Fruit fly (Drosophila melanogaster) whole organism, pupa: ENCODE results near the gene CG1545.
"Not testable (repeated sequence)": the region's sequence is repeated elsewhere in the genome, so short reads cannot be mapped to it uniquely, and the experiment has no call there.

Experiments
- CG10348 ChIP-seq: fragments of 200-800 bp; sonication (Bioruptor generic); IDR thresholded peaks from 2 replicates; pipeline ENCODE4 v1.3.6; 2022; ENCODE audit warnings: missing biosample characterization, missing genetic modification characterization
- CG12605 ChIP-seq: fragments of 200-800 bp; sonication (Bioruptor generic); IDR thresholded peaks from 2 replicates; pipeline ENCODE4 v1.3.6; 2022; ENCODE audit warnings: missing biosample characterization, missing genetic modification characterization
- CG13204 ChIP-seq: fragments of 200-800 bp; sonication (Bioruptor generic); optimal IDR thresholded peaks from 2 replicates; lab custom pipeline; 2018; ENCODE audit warnings: missing biosample characterization, mild to moderate bottlenecking, missing genetic modification characterization, moderate library complexity
- CG14655 ChIP-seq: fragments of 200-800 bp; sonication (Bioruptor generic); optimal IDR thresholded peaks from 3 replicates; lab custom pipeline; 2017; ENCODE audit warnings: mild to moderate bottlenecking, missing biosample characterization, missing genetic modification reagents, missing genetic modification characterization
- CG15710 ChIP-seq: fragments of 200-800 bp; sonication (Bioruptor generic); optimal IDR thresholded peaks from 2 replicates; lab custom pipeline; 2018; ENCODE audit warnings: missing biosample characterization, mild to moderate bottlenecking, missing genetic modification characterization, moderate library complexity
- CG17806 ChIP-seq: fragments of 200-800 bp; sonication (Bioruptor generic); optimal IDR thresholded peaks from 2 replicates; lab custom pipeline; 2018; ENCODE audit warnings: missing biosample characterization, mild to moderate bottlenecking, missing genetic modification characterization, moderate library complexity
- CG32121 ChIP-seq: fragments of 200-800 bp; sonication (Bioruptor generic); IDR thresholded peaks from 2 replicates; pipeline ENCODE4 v1.3.6; 2022; ENCODE audit warnings: missing biosample characterization, missing genetic modification characterization
- CG34367 ChIP-seq: fragments of 200-800 bp; sonication (Bioruptor generic); optimal IDR thresholded peaks from 2 replicates; lab custom pipeline; 2018; ENCODE audit warnings: missing biosample characterization, mild to moderate bottlenecking, missing genetic modification characterization
- CG4496 ChIP-seq: fragments of 200-800 bp; sonication (Bioruptor generic); IDR thresholded peaks from 3 replicates; pipeline ENCODE4 v1.3.6; 2022; ENCODE audit warnings: missing biosample characterization, missing genetic modification characterization
- CG8159 ChIP-seq: fragments of 200-800 bp; sonication (Bioruptor generic); optimal IDR thresholded peaks from 3 replicates; lab custom pipeline; 2018; ENCODE audit warnings: missing biosample characterization, mild to moderate bottlenecking, missing genetic modification characterization, moderate library complexity
- CG8301 ChIP-seq: fragments of 200-800 bp; sonication (Bioruptor generic); optimal IDR thresholded peaks from 2 replicates; lab custom pipeline; 2018; ENCODE audit warnings: missing biosample characterization, mild to moderate bottlenecking, missing genetic modification characterization
- CG9948 ChIP-seq: fragments of 200-800 bp; sonication (Bioruptor generic); optimal IDR thresholded peaks from 2 replicates; lab custom pipeline; 2018; ENCODE audit warnings: missing biosample characterization, mild to moderate bottlenecking, missing genetic modification characterization, moderate library complexity
- D1 ChIP-seq: fragments of 200-800 bp; sonication (Bioruptor generic); optimal IDR thresholded peaks from 2 replicates; lab custom pipeline; 2018; ENCODE audit warnings: missing biosample characterization, mild to moderate bottlenecking, missing genetic modification characterization, moderate library complexity
- EcR ChIP-seq: fragments of 200-800 bp; sonication (Bioruptor generic); optimal IDR thresholded peaks from 3 replicates; lab custom pipeline; 2019; ENCODE audit warnings: missing biosample characterization, missing genetic modification characterization, mild to moderate bottlenecking, moderate library complexity, missing genetic modification reagents
- Ets98B ChIP-seq: fragments of 200-800 bp; sonication (Bioruptor generic); IDR thresholded peaks from 2 replicates; pipeline ENCODE4 v1.3.6; 2022; ENCODE audit warnings: missing biosample characterization, missing genetic modification characterization
- Pif1A ChIP-seq: fragments of 200-800 bp; sonication (Bioruptor generic); optimal IDR thresholded peaks from 3 replicates; lab custom pipeline; 2016; ENCODE audit warnings: missing biosample characterization, missing genetic modification characterization
- Pif1B ChIP-seq: fragments of 200-800 bp; sonication (Bioruptor generic); optimal IDR thresholded peaks from 3 replicates; lab custom pipeline; 2016; ENCODE audit warnings: missing biosample characterization, missing genetic modification characterization
- Snoo ChIP-seq: fragments of 200-800 bp; sonication (Bioruptor generic); optimal IDR thresholded peaks from 3 replicates; lab custom pipeline; 2017; ENCODE audit warnings: missing biosample characterization, mild to moderate bottlenecking, missing genetic modification characterization, inconsistent platforms
- fd96Ca ChIP-seq: fragments of 200-800 bp; sonication (Bioruptor generic); IDR thresholded peaks from 3 replicates; pipeline ENCODE4 v1.3.6; 2022; ENCODE audit warnings: missing biosample characterization, missing genetic modification characterization
- gl ChIP-seq: fragments of 200-800 bp; sonication (Bioruptor generic); optimal IDR thresholded peaks from 2 replicates; lab custom pipeline; 2018; ENCODE audit warnings: missing biosample characterization, mild to moderate bottlenecking, missing genetic modification characterization
- rn ChIP-seq: fragments of 200-800 bp; sonication (Bioruptor generic); IDR thresholded peaks from 2 replicates; pipeline ENCODE4 v1.3.6; 2022; ENCODE audit warnings: missing biosample characterization, missing genetic modification characterization

CG1545 gene

DNA sequence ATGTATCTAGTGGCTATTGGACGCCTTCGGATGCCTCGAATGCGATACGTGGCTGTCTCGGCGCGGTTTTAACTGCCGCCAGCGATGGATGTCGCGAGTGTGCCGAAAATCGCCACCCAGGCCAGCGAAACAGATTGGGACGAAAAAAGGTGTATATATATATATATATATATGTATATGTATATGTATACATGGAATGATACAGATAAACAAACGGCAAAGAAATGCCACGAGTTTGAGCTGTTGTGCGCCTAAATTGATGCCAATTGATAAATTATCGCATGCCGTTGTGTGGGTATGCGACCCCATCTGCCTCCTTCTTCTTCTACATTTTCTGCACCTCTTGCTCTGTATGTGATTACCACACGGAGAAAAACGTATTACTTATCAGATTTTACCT lies at the start of gene CG1545:
CG1545 (minus strand) TSS at position 101 of the 400 bp plus-strand sequence.
- no peak for TF ChIP-seq gl (tag; lab: Kevin White, UChicago)
- no peak for TF ChIP-seq D1 (tag; lab: Kevin White, UChicago)
- no peak for TF ChIP-seq Pif1A (GFP tag; lab: Kevin White, UChicago)
- no peak for TF ChIP-seq Snoo
- no peak for TF ChIP-seq Ets98B
- TF ChIP-seq CG12605, result no peak
- no peak for TF ChIP-seq CG10348 (GFP tag; lab: Robert Waterston, UW)
- no peak for TF ChIP-seq rn (GFP tag; lab: Robert Waterston, UW)
- TF ChIP-seq CG13204, result no peak
- no peak for TF ChIP-seq fd96Ca
- TF ChIP-seq, all 21 proteins: peak for 0

DNA sequence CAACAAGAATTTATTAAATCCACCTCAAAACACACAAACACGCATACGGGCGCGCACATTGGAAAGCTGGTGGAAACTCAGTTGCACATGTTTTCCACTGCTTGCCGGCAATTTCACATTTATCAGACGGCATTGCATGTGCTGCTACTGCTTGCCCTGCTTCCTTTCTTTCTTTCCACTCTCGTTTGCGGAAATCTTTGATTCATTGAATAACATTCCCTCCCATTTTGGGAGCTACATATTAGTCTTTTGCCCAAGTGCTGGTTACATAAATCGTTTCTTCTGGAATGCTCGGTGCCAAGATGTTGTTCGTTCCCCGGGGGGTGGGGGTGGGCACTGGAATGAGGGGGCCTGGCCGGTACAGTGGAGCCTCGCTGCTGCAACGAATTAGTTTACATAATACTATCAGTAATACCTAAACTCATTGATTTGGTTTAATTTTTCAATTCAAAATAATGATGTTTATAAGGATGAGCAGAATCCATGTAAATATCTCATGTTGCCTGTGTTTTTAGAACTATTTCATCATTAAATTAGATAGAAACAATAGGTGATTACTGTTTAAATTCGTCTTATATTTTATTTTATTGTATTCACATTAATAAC lies 49.5 kb upstream of the CG1545 start:
- TF ChIP-seq Snoo (no peak), Pif1B (GFP tag; lab: Kevin White, UChicago) (no peak), CG9948 (tag; lab: Kevin White, UChicago) (peak; percentile 22), CG12605 (no peak), fd96Ca (0 out of 3 replicates have a peak, but pooled peaks have one; percentile 31), CG15710 (tag; lab: Kevin White, UChicago) (peak; percentile 20), D1 (tag; lab: Kevin White, UChicago) (no peak), CG32121 (peak; percentile 47; the same call in 1 of the 2 replicates), CG4496 (peak; percentile 52; the same call in 1 of the 3 replicates), CG13204 (no peak), CG10348 (GFP tag; lab: Robert Waterston, UW) (no peak), CG14655 (GFP tag; lab: Kevin White, UChicago) (no peak), rn (GFP tag; lab: Robert Waterston, UW) (no peak), CG8301 (tag; lab: Kevin White, UChicago) (no peak), gl (tag; lab: Kevin White, UChicago) (no peak), EcR (no peak), Pif1A (GFP tag; lab: Kevin White, UChicago) (no peak), CG17806 (tag; lab: Kevin White, UChicago) (no peak), CG34367 (tag; lab: Kevin White, UChicago) (no peak), Ets98B (no peak; the same call in 1 of the 2 replicates), CG8159 (tag; lab: Kevin White, UChicago) (no peak)

DNA sequence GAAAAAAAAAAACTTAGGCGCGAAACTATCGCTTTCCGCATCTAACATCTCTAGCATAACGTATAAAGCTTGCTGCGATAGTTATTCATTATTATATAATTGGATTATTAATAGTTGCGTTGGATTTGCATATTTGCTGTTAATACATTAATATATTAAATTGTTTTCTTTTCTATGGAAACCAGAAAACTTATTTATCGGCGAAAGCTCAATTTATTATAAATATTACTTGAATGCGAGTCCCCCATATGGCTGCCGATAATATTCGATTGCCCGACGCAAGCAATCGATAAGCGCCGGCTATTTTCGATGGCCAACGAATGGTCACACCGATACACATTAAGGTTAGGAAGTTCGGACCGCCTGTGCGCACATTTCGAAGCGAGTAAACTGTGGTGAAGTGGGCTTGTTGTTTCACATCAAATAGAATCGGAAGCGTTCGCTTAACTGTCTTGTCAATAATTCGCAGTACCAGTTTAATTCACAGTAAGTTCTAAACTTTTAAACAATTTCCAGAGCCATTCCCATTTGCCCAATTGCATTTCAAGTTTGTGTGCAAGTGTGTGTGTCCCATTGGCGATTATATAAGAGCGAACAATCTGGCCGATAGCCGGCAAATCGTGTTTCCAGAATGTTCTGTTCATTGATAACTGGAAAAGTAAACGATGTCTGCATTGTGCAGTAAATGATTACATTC lies 48.9 kb upstream of the CG1545 start, which contains the start of gene Hsp60A:
Hsp60A (plus strand) TSS at position 335 of the 697 bp plus-strand sequence.
- TF ChIP-seq CG17806 (tag; lab: Kevin White, UChicago) (peak; percentile 23), Ets98B (peak; percentile 39; the same call in 1 of the 2 replicates), CG8301 (tag; lab: Kevin White, UChicago) (no peak), CG15710 (tag; lab: Kevin White, UChicago) (peak; percentile 35), fd96Ca (0 out of 3 replicates have a peak, but pooled peaks have one; percentile 26), CG4496 (peak; percentile 54), CG34367 (tag; lab: Kevin White, UChicago) (peak; percentile 20), Pif1A (GFP tag; lab: Kevin White, UChicago) (no peak), CG9948 (tag; lab: Kevin White, UChicago) (peak; percentile 40), CG8159 (tag; lab: Kevin White, UChicago) (peak; percentile 46), Snoo (peak; percentile 24), D1 (tag; lab: Kevin White, UChicago) (no peak), CG32121 (0 out of 2 replicates have a peak, but pooled peaks have one; percentile 15), Pif1B (GFP tag; lab: Kevin White, UChicago) (peak; percentile 5)

DNA sequence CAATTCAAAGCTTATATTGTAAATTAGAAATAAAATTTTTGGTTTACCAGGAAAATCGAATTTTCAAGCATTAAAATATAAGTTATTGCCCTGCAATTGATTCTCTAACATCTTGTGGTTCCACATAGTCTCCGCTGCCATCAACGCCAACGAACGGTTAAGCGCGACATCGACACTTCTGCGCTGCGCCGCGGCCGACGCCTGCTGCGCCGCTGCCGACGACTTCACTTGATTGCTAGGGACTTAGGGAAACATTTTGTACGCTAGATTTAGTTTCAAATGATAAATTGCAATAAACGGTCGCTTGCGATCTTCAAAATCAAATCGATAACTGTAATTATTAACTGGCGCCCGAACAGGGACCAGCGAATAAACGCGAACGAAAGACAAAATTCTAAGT lies 36.6 kb upstream of the CG1545 start, which contains the start of gene CG42249:
CG42249 (plus strand) TSS at position 301 of the 400 bp plus-strand sequence.
- TF ChIP-seq CG4496; CG12605; CG9948 (tag; lab: Kevin White, UChicago): not testable (repeated sequence)

DNA sequence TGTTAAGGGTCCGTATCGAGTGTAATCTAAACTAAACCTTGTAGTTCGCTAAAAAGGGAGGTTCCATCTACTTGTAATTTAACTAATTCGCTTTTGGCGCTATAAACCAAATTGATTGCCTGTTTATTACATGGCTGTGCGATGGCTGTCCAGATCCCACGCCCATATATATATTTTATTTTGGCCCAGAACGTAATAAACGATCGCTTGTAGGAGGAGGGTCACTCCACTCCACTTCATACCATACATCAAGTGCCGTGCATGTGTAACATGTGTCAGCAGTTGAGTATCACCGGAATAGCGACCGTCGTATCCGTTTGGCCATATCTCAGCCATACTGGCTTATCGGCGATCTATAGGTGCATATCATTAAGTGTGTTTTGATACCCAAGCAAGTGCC lies 35.9 kb upstream of the CG1545 start:
- no peak for TF ChIP-seq rn (GFP tag; lab: Robert Waterston, UW)
- TF ChIP-seq gl (tag; lab: Kevin White, UChicago), result no peak
- TF ChIP-seq D1 (tag; lab: Kevin White, UChicago), result no peak
- TF ChIP-seq Ets98B, result no peak
- no peak for TF ChIP-seq CG14655 (GFP tag; lab: Kevin White, UChicago)
- no peak for TF ChIP-seq CG32121
- no peak for TF ChIP-seq EcR
- no peak for TF ChIP-seq CG15710 (tag; lab: Kevin White, UChicago)
- TF ChIP-seq CG4496, result no peak
- TF ChIP-seq CG13204, result no peak
- TF ChIP-seq Pif1B (GFP tag; lab: Kevin White, UChicago), result no peak
- TF ChIP-seq CG12605, result no peak
- TF ChIP-seq CG8301 (tag; lab: Kevin White, UChicago), result no peak
- TF ChIP-seq CG10348 (GFP tag; lab: Robert Waterston, UW), result no peak
- TF ChIP-seq CG8159 (tag; lab: Kevin White, UChicago), result no peak
- TF ChIP-seq, all 21 proteins: peak for 0

DNA sequence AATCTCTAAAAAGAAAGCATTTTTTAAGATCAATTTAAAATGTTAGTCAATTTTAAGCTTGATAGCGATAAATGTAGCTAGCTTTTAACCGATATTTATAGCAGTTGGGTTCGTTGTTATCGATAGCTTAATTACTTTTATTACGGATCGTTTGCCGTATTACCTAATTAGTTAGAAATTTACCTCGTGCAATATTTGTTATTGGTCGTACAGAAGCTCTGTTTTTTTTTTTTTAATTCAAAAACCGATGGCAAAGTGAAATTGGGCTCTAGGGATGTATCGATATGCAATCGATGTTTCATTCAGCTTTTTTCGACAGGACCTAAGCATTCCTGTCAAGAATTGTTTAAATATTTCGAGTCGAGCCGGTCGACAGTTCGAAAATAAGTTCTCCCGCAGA lies 32.8 kb upstream of the CG1545 start, which contains the start of gene CG2061:
CG2061 (plus strand) TSS at position 292 of the 400 bp plus-strand sequence.
- TF ChIP-seq CG8301 (tag; lab: Kevin White, UChicago) (no peak), CG32121 (no peak), D1 (tag; lab: Kevin White, UChicago) (no peak), CG9948 (tag; lab: Kevin White, UChicago) (no peak), Snoo (no peak)
